Worm (Caenorhabditis elegans): ENCODE data around the gene sea-1.

DNA sequence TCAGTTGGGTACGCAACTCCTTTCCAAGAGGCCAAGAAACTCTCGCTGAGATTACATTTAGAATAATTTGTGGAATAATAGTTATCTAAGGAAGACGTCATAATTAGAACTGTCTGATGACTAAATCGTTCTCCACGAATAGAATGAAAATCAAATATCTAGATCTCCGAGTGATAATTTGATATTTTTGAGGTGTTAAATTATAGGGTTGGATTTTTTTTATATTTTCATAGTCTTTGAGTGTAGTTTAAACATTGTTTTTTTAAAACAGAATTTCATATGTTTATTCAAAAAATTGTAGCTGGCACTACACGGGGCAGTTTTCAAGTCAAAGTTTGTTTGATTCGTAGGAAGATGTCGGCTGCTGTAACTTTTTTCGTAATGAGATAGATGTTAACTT, 43.1 kb upstream of the sea-1 start, which contains the start of gene srh-99:
- TF ChIP-seq ceh-82 (tag; optimal IDR thresholded peaks at IDR 0.05) = no peak
- TF ChIP-seq ZK546.5 (tag; optimal IDR thresholded peaks at IDR 0.05) = no peak
- TF ChIP-seq aly-2 (tag; optimal IDR thresholded peaks at IDR 0.05) = no peak
- TF ChIP-seq egl-27 (tag; optimal IDR thresholded peaks at IDR 0.05) = no peak
